Fruit fly (Drosophila melanogaster) whole organism, embryonic: Measurements from ENCODE around the gene CG18858.

Experiments
- Abd-B ChIP-seq: fragments of 200-800 bp; sonication (Bioruptor generic); optimal IDR thresholded peaks from 2 replicates; lab custom pipeline; 2018; ENCODE audit warnings: missing biosample characterization, mild to moderate bottlenecking, missing genetic modification characterization, moderate library complexity
- Aef1 ChIP-seq: fragments of 200-800 bp; sonication (Bioruptor generic); IDR thresholded peaks from 3 replicates; pipeline ENCODE4 v1.3.6; 2022; ENCODE audit warnings: missing biosample characterization, missing genetic modification characterization
- Asciz ChIP-seq: fragments of 200-800 bp; sonication (Bioruptor generic); optimal IDR thresholded peaks from 2 replicates; lab custom pipeline; 2017; ENCODE audit warnings: missing biosample characterization, mild to moderate bottlenecking, missing genetic modification characterization, missing genetic modification reagents
- Atf6 ChIP-seq: fragments of 200-800 bp; sonication (Bioruptor generic); IDR thresholded peaks from 2 replicates; pipeline ENCODE4 v1.3.6; 2022; ENCODE audit warnings: missing biosample characterization, missing genetic modification characterization
- B-H2 ChIP-seq: fragments of 200-800 bp; sonication (Bioruptor generic); optimal IDR thresholded peaks from 2 replicates; lab custom pipeline; 2018; ENCODE audit warnings: missing biosample characterization, mild to moderate bottlenecking, missing genetic modification characterization
- CG1024 ChIP-seq: fragments of 200-800 bp; sonication (Bioruptor generic); IDR thresholded peaks from 2 replicates; pipeline ENCODE4 v1.3.6; 2022; ENCODE audit warnings: missing biosample characterization, missing genetic modification characterization
- CG11085 ChIP-seq: fragments of 200-800 bp; sonication (Bioruptor generic); IDR thresholded peaks from 2 replicates; pipeline ENCODE4 v1.3.6; 2022; ENCODE audit warnings: missing biosample characterization, missing genetic modification characterization
- CG11247 ChIP-seq: fragments of 200-800 bp; sonication (Bioruptor generic); IDR thresholded peaks from 2 replicates; pipeline ENCODE4 v1.3.6; 2022; ENCODE audit warnings: missing biosample characterization, missing genetic modification characterization
- CG11560 ChIP-seq: fragments of 200-800 bp; sonication (Bioruptor generic); IDR thresholded peaks from 3 replicates; pipeline ENCODE4 v1.3.6; 2022; ENCODE audit warnings: missing biosample characterization, missing genetic modification characterization
- CG13123 ChIP-seq: fragments of 200-800 bp; sonication (Bioruptor generic); optimal IDR thresholded peaks from 2 replicates; lab custom pipeline; 2016; ENCODE audit warnings: missing biosample characterization, missing genetic modification characterization
- CG14050 ChIP-seq: fragments of 200-800 bp; sonication (Bioruptor generic); IDR thresholded peaks from 3 replicates; pipeline ENCODE4 v1.3.6; 2022; ENCODE audit warnings: missing biosample characterization, missing genetic modification characterization
- CG1603 ChIP-seq: fragments of 200-800 bp; sonication (Bioruptor generic); optimal IDR thresholded peaks from 2 replicates; lab custom pipeline; 2019; ENCODE audit warnings: missing biosample characterization, mild to moderate bottlenecking, missing genetic modification characterization, moderate library complexity
- CG17359 ChIP-seq: fragments of 200-800 bp; sonication (Bioruptor generic); optimal IDR thresholded peaks from 3 replicates; lab custom pipeline; 2018; ENCODE audit warnings: missing biosample characterization, mild to moderate bottlenecking, missing genetic modification characterization, moderate library complexity
- CG1832 ChIP-seq: fragments of 200-800 bp; sonication (Bioruptor generic); optimal IDR thresholded peaks from 2 replicates; lab custom pipeline; 2017; ENCODE audit warnings: missing biosample characterization, mild to moderate bottlenecking, missing genetic modification characterization, inconsistent platforms
- CG32532 ChIP-seq: fragments of 200-800 bp; sonication (Bioruptor generic); IDR thresholded peaks from 2 replicates; pipeline ENCODE4 v1.3.6; 2022; ENCODE audit warnings: missing biosample characterization, missing genetic modification characterization
- CG32767 ChIP-seq: fragments of 200-800 bp; sonication (Bioruptor generic); IDR thresholded peaks from 2 replicates; pipeline ENCODE4 v1.3.6; 2022; ENCODE audit warnings: missing biosample characterization, missing genetic modification characterization
- CG42726 ChIP-seq: fragments of 200-800 bp; sonication (Bioruptor generic); IDR thresholded peaks from 2 replicates; pipeline ENCODE4 v1.3.6; 2022; ENCODE audit warnings: missing biosample characterization, missing genetic modification characterization; ENCODE audit not compliant: partially characterized antibody
- CG6854 ChIP-seq: fragments of 200-800 bp; sonication (Bioruptor generic); optimal IDR thresholded peaks from 3 replicates; lab custom pipeline; 2017; ENCODE audit warnings: missing biosample characterization, mild to moderate bottlenecking, missing genetic modification characterization
- CG8924 ChIP-seq: fragments of 200-800 bp; optimal IDR thresholded peaks from 3 replicates; lab custom pipeline; 2019; ENCODE audit warnings: missing biosample characterization, mild to moderate bottlenecking, missing genetic modification characterization, moderate library complexity
- CG9932 ChIP-seq: fragments of 200-800 bp; sonication (Bioruptor generic); IDR thresholded peaks from 2 replicates; pipeline ENCODE4 v1.3.6; 2022; ENCODE audit warnings: missing biosample characterization, missing genetic modification characterization
- Dek ChIP-seq: fragments of 200-800 bp; sonication (Bioruptor generic); optimal IDR thresholded peaks from 3 replicates; lab custom pipeline; 2019; ENCODE audit warnings: missing biosample characterization, mild to moderate bottlenecking, missing genetic modification characterization, moderate library complexity
- Doc2 ChIP-seq: fragments of 200-800 bp; sonication (Bioruptor generic); IDR thresholded peaks from 2 replicates; pipeline ENCODE4 v1.3.6; 2022; ENCODE audit warnings: missing biosample characterization, missing genetic modification characterization
- Eip74EF ChIP-seq, 2 experiments: fragments of 200-800 bp in 1 of 2; fragments of >200 bp in 1 of 2; sonication (Bioruptor generic) in 1 of 2; optimal IDR thresholded peaks; 2 replicates each; lab custom pipeline; 2017 to 2019; ENCODE audit warnings: missing biosample characterization in 2 of 2, missing genetic modification characterization in 2 of 2, mild to moderate bottlenecking in 1 of 2, moderate library complexity in 1 of 2
- GATAe ChIP-seq: fragments of 200-800 bp; sonication (Bioruptor generic); conservative IDR thresholded peaks from 2 replicates; pipeline ENCODE4 v1.3.6; 2022; ENCODE audit warnings: missing biosample characterization, missing genetic modification characterization
- Gsc ChIP-seq: fragments of 200-800 bp; sonication (Bioruptor generic); IDR thresholded peaks from 2 replicates; pipeline ENCODE4 v1.3.6; 2022; ENCODE audit warnings: missing biosample characterization, missing genetic modification characterization
- H15 ChIP-seq: fragments of 200-800 bp; sonication (Bioruptor generic); IDR thresholded peaks from 3 replicates; pipeline ENCODE4 v1.3.6; 2022; ENCODE audit warnings: missing biosample characterization, missing genetic modification characterization
- Hmx ChIP-seq: fragments of 200-800 bp; sonication (Bioruptor generic); optimal IDR thresholded peaks from 2 replicates; lab custom pipeline; 2016; ENCODE audit warnings: missing biosample characterization, missing genetic modification characterization
- Med ChIP-seq: fragments of 200-800 bp; sonication (Bioruptor generic); peaks from one replicate; lab custom pipeline; 2016; ENCODE audit warnings: missing biosample characterization, missing genetic modification characterization, mild to moderate bottlenecking, inconsistent platforms, moderate library complexity
- Meics ChIP-seq: fragments of 200-800 bp; sonication (Bioruptor generic); optimal IDR thresholded peaks from 2 replicates; lab custom pipeline; 2017; ENCODE audit warnings: missing biosample characterization, mild to moderate bottlenecking, missing genetic modification characterization
- NFAT ChIP-seq: fragments of 200-800 bp; sonication (Bioruptor generic); IDR thresholded peaks from 2 replicates; pipeline ENCODE4 v1.3.6; 2022; ENCODE audit warnings: missing biosample characterization, missing genetic modification characterization
- Neu2 ChIP-seq: fragments of 200-800 bp; sonication (Bioruptor generic); optimal IDR thresholded peaks from 3 replicates; lab custom pipeline; 2016; ENCODE audit warnings: missing biosample characterization, missing genetic modification characterization, borderline replicate concordance
- Pdp1 ChIP-seq, 2 experiments: fragments of 200-800 bp; sonication (Bioruptor generic); optimal IDR thresholded peaks; 3 replicates each; lab custom pipeline; 2016; ENCODE audit warnings: missing biosample characterization in 2 of 2, missing genetic modification characterization in 2 of 2, mild to moderate bottlenecking in 1 of 2, moderate library complexity in 1 of 2
- aop ChIP-seq: fragments of 200-800 bp; sonication (Bioruptor generic); IDR thresholded peaks from 2 replicates; pipeline ENCODE4 v1.3.6; 2022; ENCODE audit warnings: missing biosample characterization, missing genetic modification characterization
- bab2 ChIP-seq: fragments of 200-800 bp; sonication (Bioruptor generic); optimal IDR thresholded peaks from 2 replicates; lab custom pipeline; 2016; ENCODE audit warnings: missing biosample characterization, missing genetic modification characterization
- ci ChIP-seq: fragments of 200-800 bp; sonication (Bioruptor generic); IDR thresholded peaks from 3 replicates; pipeline ENCODE4 v1.3.6; 2022; ENCODE audit warnings: missing biosample characterization, missing genetic modification characterization
- dysf ChIP-seq: fragments of 200-800 bp; sonication (Bioruptor generic); IDR thresholded peaks from 3 replicates; pipeline ENCODE4 v1.3.6; 2022; ENCODE audit warnings: missing biosample characterization, missing genetic modification characterization
- exex ChIP-seq: fragments of 200-800 bp; sonication (Bioruptor generic); optimal IDR thresholded peaks from 4 replicates; lab custom pipeline; 2018; ENCODE audit warnings: missing biosample characterization, mild to moderate bottlenecking, missing genetic modification characterization, moderate library complexity
- gce ChIP-seq: fragments of 200-800 bp; sonication (Bioruptor generic); IDR thresholded peaks from 3 replicates; pipeline ENCODE4 v1.3.6; 2022; ENCODE audit warnings: missing biosample characterization, missing genetic modification characterization
- hth ChIP-seq: fragments of >200 bp; optimal IDR thresholded peaks from 2 replicates; lab custom pipeline; 2017; ENCODE audit warnings: inconsistent platforms
- kay ChIP-seq: fragments of 200-800 bp; sonication (Bioruptor generic); optimal IDR thresholded peaks from 2 replicates; lab custom pipeline; 2016; ENCODE audit warnings: missing biosample characterization, missing genetic modification characterization
- lab ChIP-seq: fragments of 200-800 bp; sonication (Bioruptor generic); optimal IDR thresholded peaks from 3 replicates; lab custom pipeline; 2017; ENCODE audit warnings: missing biosample characterization, missing genetic modification characterization, mild to moderate bottlenecking, moderate library complexity, missing genetic modification reagents
- lmd ChIP-seq: fragments of 200-800 bp; sonication (Bioruptor generic); IDR thresholded peaks from 2 replicates; pipeline ENCODE4 v1.3.6; 2022; ENCODE audit warnings: missing biosample characterization, missing genetic modification characterization
- pan ChIP-seq, 4 experiments: fragments of >200 bp in 3 of 4; fragments of 200-800 bp in 1 of 4; sonication (Bioruptor generic) in 1 of 4; optimal IDR thresholded peaks in 3 of 4; IDR thresholded peaks in 1 of 4; 2 replicates each; pipeline versions ENCODE4 v1.3.6 to Lab custom; 2017 to 2022; ENCODE audit warnings: missing biosample characterization in 2 of 4, missing genetic modification characterization in 2 of 4, mixed read lengths in 1 of 4
- repo ChIP-seq: fragments of 200-800 bp; sonication (Bioruptor generic); optimal IDR thresholded peaks from 2 replicates; lab custom pipeline; 2016; ENCODE audit warnings: missing biosample characterization, missing genetic modification characterization
- rib ChIP-seq: fragments of 200-800 bp; sonication (Bioruptor generic); IDR thresholded peaks from 2 replicates; pipeline ENCODE4 v1.3.6; 2022; ENCODE audit warnings: missing biosample characterization, missing genetic modification characterization
- slbo ChIP-seq: fragments of 200-800 bp; sonication (Bioruptor generic); IDR thresholded peaks from 2 replicates; pipeline ENCODE4 v1.3.6; 2022; ENCODE audit warnings: missing biosample characterization, missing genetic modification characterization
- sqz ChIP-seq: fragments of 200-800 bp; sonication (Bioruptor generic); optimal IDR thresholded peaks from 3 replicates; lab custom pipeline; 2018; ENCODE audit warnings: missing biosample characterization, mild to moderate bottlenecking, missing genetic modification characterization
- tin ChIP-seq: fragments of 200-800 bp; sonication (Bioruptor generic); optimal IDR thresholded peaks from 3 replicates; lab custom pipeline; 2016; ENCODE audit warnings: missing biosample characterization, missing genetic modification characterization
- vnd ChIP-seq: fragments of 200-800 bp; sonication (Bioruptor generic); IDR thresholded peaks from 3 replicates; pipeline ENCODE4 v1.3.6; 2022; ENCODE audit warnings: missing biosample characterization, missing genetic modification characterization; ENCODE audit not compliant: partially characterized antibody

The CG18858 gene

dm6 chr2L:20417597-20418286, 41.1 kb downstream of the CG18858 start (continued):
- TF ChIP-seq Asciz (GFP tag; lab: Kevin White, UChicago) = no peak
- no peak for TF ChIP-seq Eip74EF (GFP tag; optimal IDR thresholded peaks at IDR 0.05; lab: Kevin White, UChicago)
- TF ChIP-seq dysf = peak; percentile 21; the same call in 1 of the 3 replicates
- TF ChIP-seq Med (GFP tag; lab: Kevin White, UChicago) = peak; percentile 82
- peak; percentile 21 for TF ChIP-seq lab (GFP tag; lab: Kevin White, UChicago)
- TF ChIP-seq Neu2 = no peak
- peak; percentile 52; the same call in 1 of the 3 replicates for TF ChIP-seq ci (GFP tag; lab: Robert Waterston, UW)
- 0 out of 2 replicates have a peak, but pooled peaks have one; percentile 23 for TF ChIP-seq NFAT (GFP tag; lab: Robert Waterston, UW)
- TF ChIP-seq vnd (GFP tag; lab: Robert Waterston, UW) = no peak
- no peak for TF ChIP-seq B-H2 (GFP tag; lab: Kevin White, UChicago)
- no peak for TF ChIP-seq gce (GFP tag; lab: Robert Waterston, UW)
- no peak for TF ChIP-seq CG42726 (GFP tag; lab: Robert Waterston, UW)
- peak; percentile 44 for TF ChIP-seq CG11247 (GFP tag; lab: Robert Waterston, UW)
- TF ChIP-seq Pdp1 (GFP tag; optimal IDR thresholded peaks at IDR 0.05; lab: Kevin White, UChicago) = peak in 1 of 2 experiments; percentile 35
- peak; percentile 6 for TF ChIP-seq bab2
- peak; percentile 31 for TF ChIP-seq CG17359 (tag; lab: Kevin White, UChicago)
- TF ChIP-seq rib = no peak
- no peak for TF ChIP-seq CG1024 (GFP tag; lab: Robert Waterston, UW)
- TF ChIP-seq CG8924 (tag; lab: Kevin White, UChicago) = no peak
- TF ChIP-seq slbo (GFP tag; lab: Robert Waterston, UW) = peak; percentile 52; the same call in 1 of the 2 replicates
- TF ChIP-seq CG1603 (tag; lab: Kevin White, UChicago) = peak; percentile 28
- peak; percentile 13; the same call in 1 of the 3 replicates for TF ChIP-seq CG14050
- peak; percentile 52; the same call in 1 of the 2 replicates for TF ChIP-seq CG9932
- TF ChIP-seq kay (GFP tag; lab: Kevin White, UChicago) = peak; percentile 72
- TF ChIP-seq Gsc (GFP tag; lab: Robert Waterston, UW) = no peak
- TF ChIP-seq repo (GFP tag; lab: Kevin White, UChicago) = no peak
- no peak for TF ChIP-seq Abd-B (GFP tag; lab: Kevin White, UChicago)
- TF ChIP-seq exex (tag; lab: Kevin White, UChicago) = peak; percentile 47
- no peak for TF ChIP-seq CG32767 (GFP tag; lab: Robert Waterston, UW)
- peak; percentile 32 for TF ChIP-seq Dek
- no peak for TF ChIP-seq CG6854
- no peak for TF ChIP-seq sqz (GFP tag; lab: Kevin White, UChicago)
- TF ChIP-seq GATAe (GFP tag; lab: Robert Waterston, UW) = peak; percentile 80
- TF ChIP-seq Meics = peak; percentile 39
- no peak for TF ChIP-seq aop
- TF ChIP-seq Doc2 (GFP tag; lab: Robert Waterston, UW) = no peak
- peak; percentile 14 for TF ChIP-seq CG1832 (GFP tag; lab: Kevin White, UChicago)
- no peak for TF ChIP-seq hth (lab: Kevin White, UChicago)
- TF ChIP-seq tin = no peak
- TF ChIP-seq CG32532 (GFP tag; lab: Robert Waterston, UW) = peak; percentile 62
- no peak for TF ChIP-seq CG13123 (GFP tag; lab: Kevin White, UChicago)
- no peak for TF ChIP-seq H15 (GFP tag; lab: Robert Waterston, UW)
- no peak for TF ChIP-seq CG11560
- peak; percentile 24; the same call in 1 of the 2 replicates for TF ChIP-seq Atf6 (GFP tag; lab: Robert Waterston, UW)
- TF ChIP-seq lmd (GFP tag; lab: Robert Waterston, UW) = peak; percentile 22; the same call in 1 of the 2 replicates
- TF ChIP-seq Hmx (GFP tag; lab: Kevin White, UChicago) = no peak
- no peak for TF ChIP-seq pan (optimal IDR thresholded peaks at IDR 0.05; lab: Kevin White, UChicago)
- peak in 1 of 2 experiments; percentile 44 for TF ChIP-seq pan (GFP tag; optimal IDR thresholded peaks at IDR 0.05 in 1 of 2, IDR thresholded peaks at IDR 0.05 in 1 of 2)
- TF ChIP-seq Aef1 (GFP tag; lab: Robert Waterston, UW) = no peak
- TF ChIP-seq CG11085 (GFP tag; lab: Robert Waterston, UW) = no peak
